Worm (Caenorhabditis elegans): Measurements from ENCODE around the gene K10D11.6.
A peak's percentile ranks its signal among the peaks of the same experiment; 100 is the strongest.

K10D11.6 gene

ce11 chrIV:13027801-13028641, 38.8 kb upstream of the K10D11.6 start:
- TF ChIP-seq madf-9 (GFP tag; conservative IDR thresholded peaks at IDR 0.05): no peak
- no peak for TF ChIP-seq Y75B8A.6 (GFP tag; IDR thresholded peaks at IDR 0.05)
- peak; percentile 7 for TF ChIP-seq rbr-2 (tag; optimal IDR thresholded peaks at IDR 0.05)
- TF ChIP-seq fos-1 (tag; optimal IDR thresholded peaks at IDR 0.05): no peak
- TF ChIP-seq ces-1 (GFP tag; optimal IDR thresholded peaks at IDR 0.05): no peak
- no peak for TF ChIP-seq zfp-3 (GFP tag; conservative IDR thresholded peaks at IDR 0.05)
- no peak for TF ChIP-seq Y105C5A.15 (GFP tag; IDR thresholded peaks at IDR 0.05)
- TF ChIP-seq lir-3 (tag; optimal IDR thresholded peaks at IDR 0.05): no peak
- peak; percentile 7 for TF ChIP-seq mxl-3 (GFP tag; optimal IDR thresholded peaks at IDR 0.05)
- no peak for TF ChIP-seq F26F4.8 (GFP tag; conservative IDR thresholded peaks at IDR 0.05)
- TF ChIP-seq nhr-48 (tag; optimal IDR thresholded peaks at IDR 0.05): no peak
- TF ChIP-seq mdt-29 (GFP tag; IDR thresholded peaks at IDR 0.05): no peak
- peak; percentile 18 for TF ChIP-seq nhr-25 (tag; optimal IDR thresholded peaks at IDR 0.05; ENCODE audit: borderline replicate concordance, insufficient read depth)
- TF ChIP-seq vab-7 (GFP tag; IDR thresholded peaks at IDR 0.05): no peak
- peak in 1 of 2 experiments; percentile 97 for TF ChIP-seq unc-62 (GFP tag; optimal IDR thresholded peaks at IDR 0.05 in 1 of 2)
- no peak for TF ChIP-seq unc-62 (tag; optimal IDR thresholded peaks at IDR 0.05)
- no peak for TF ChIP-seq arid-1 (GFP tag; conservative IDR thresholded peaks at IDR 0.05)
- TF ChIP-seq unc-130 (GFP tag; optimal IDR thresholded peaks at IDR 0.05): no peak
- TF ChIP-seq set-16 (GFP tag; IDR thresholded peaks at IDR 0.05): no peak
- no peak for TF ChIP-seq tag-97 (GFP tag; IDR thresholded peaks at IDR 0.05)
- no peak for TF ChIP-seq mep-1 (tag; optimal IDR thresholded peaks at IDR 0.05)
- TF ChIP-seq nhr-10 (tag; optimal IDR thresholded peaks at IDR 0.05): no peak
- TF ChIP-seq attf-4 (tag; optimal IDR thresholded peaks at IDR 0.05): no peak
- TF ChIP-seq hlh-30 (tag; optimal IDR thresholded peaks at IDR 0.05; ENCODE audit: insufficient read depth): no peak
- TF ChIP-seq hmg-1.1 (GFP tag; IDR thresholded peaks at IDR 0.05): 0 out of 2 replicates have a peak, but pooled peaks have one; percentile 5
- TF ChIP-seq aly-2 (tag; optimal IDR thresholded peaks at IDR 0.05): no peak
- no peak for TF ChIP-seq unc-39 (tag; optimal IDR thresholded peaks at IDR 0.05)
- peak; percentile 8 for TF ChIP-seq mes-2 (tag; optimal IDR thresholded peaks at IDR 0.05; ENCODE audit: poor library complexity, severe bottlenecking)
- TF ChIP-seq daf-8 (GFP tag; IDR thresholded peaks at IDR 0.05): no peak
- no peak for TF ChIP-seq ztf-11 (tag; optimal IDR thresholded peaks at IDR 0.05)
- no peak for TF ChIP-seq dmd-6 (GFP tag; IDR thresholded peaks at IDR 0.05)
- TF ChIP-seq ama-1 (optimal IDR thresholded peaks at IDR 0.05): no peak
- no peak for TF ChIP-seq lim-7 (GFP tag; IDR thresholded peaks at IDR 0.05)

ce11 chrIV:13026762-13027161, 37.5 kb upstream of the K10D11.6 start:
- no peak for TF ChIP-seq F49E8.2 (tag; optimal IDR thresholded peaks at IDR 0.05; ENCODE audit: borderline replicate concordance)
- no peak for TF ChIP-seq ceh-44 (GFP tag; IDR thresholded peaks at IDR 0.05)
- 0 out of 2 replicates have a peak, but pooled peaks have one; percentile 17 for TF ChIP-seq hmg-1.1 (GFP tag; IDR thresholded peaks at IDR 0.05)
- no peak for TF ChIP-seq nhr-76 (tag; optimal IDR thresholded peaks at IDR 0.05)
- no peak for TF ChIP-seq nhr-237 (tag; optimal IDR thresholded peaks at IDR 0.05)
- no peak for TF ChIP-seq saeg-2 (GFP tag; IDR thresholded peaks at IDR 0.05)
- TF ChIP-seq lin-38 (GFP tag; IDR thresholded peaks at IDR 0.05): no peak
- peak; percentile 17 for TF ChIP-seq nhr-10 (tag; optimal IDR thresholded peaks at IDR 0.05)
- peak; percentile 52 for TF ChIP-seq mxl-3 (GFP tag; optimal IDR thresholded peaks at IDR 0.05)
- no peak for TF ChIP-seq rbr-2 (tag; optimal IDR thresholded peaks at IDR 0.05)
- peak; percentile 93 for TF ChIP-seq mxl-2 (GFP tag; conservative IDR thresholded peaks at IDR 0.05)
- peak; percentile 8 for TF ChIP-seq pqm-1 (tag; optimal IDR thresholded peaks at IDR 0.05)
- TF ChIP-seq nhr-25 (tag; optimal IDR thresholded peaks at IDR 0.05; ENCODE audit: borderline replicate concordance, insufficient read depth): no peak
- TF ChIP-seq spr-3 (GFP tag; optimal IDR thresholded peaks at IDR 0.05): no peak
- no peak for TF ChIP-seq sdz-12 (GFP tag; optimal IDR thresholded peaks at IDR 0.05)
- TF ChIP-seq mep-1 (tag; optimal IDR thresholded peaks at IDR 0.05): peak; percentile 21
- peak; percentile 85 for TF ChIP-seq aha-1 (tag)
- TF ChIP-seq zip-2 (tag; optimal IDR thresholded peaks at IDR 0.05): peak; percentile 6
- no peak for TF ChIP-seq Y75B8A.6 (GFP tag; IDR thresholded peaks at IDR 0.05)
- TF ChIP-seq unc-130 (GFP tag; optimal IDR thresholded peaks at IDR 0.05): no peak
- TF ChIP-seq set-16 (GFP tag; IDR thresholded peaks at IDR 0.05): no peak
- TF ChIP-seq nhr-111 (GFP tag; optimal IDR thresholded peaks at IDR 0.05): no peak
- TF ChIP-seq ctbp-1 (GFP tag; IDR thresholded peaks at IDR 0.05): 0 out of 2 replicates have a peak, but pooled peaks have one; percentile 39
- TF ChIP-seq daf-8 (GFP tag; IDR thresholded peaks at IDR 0.05): no peak
- no peak for TF ChIP-seq ZK337.2 (GFP tag; IDR thresholded peaks at IDR 0.05)

Measured in whole organism, L4 larva.